Worm (Caenorhabditis elegans) whole organism, L4 larva: ENCODE measurements around the gene Y57A10C.1.

ENCODE experiments used
- lin-13 ChIP-seq: fragments of 150-350 bp; optimal IDR thresholded peaks from 2 replicates; lab custom pipeline; 2014; ENCODE audit warnings: missing biosample characterization, missing genetic modification reagents, missing genetic modification characterization
- lin-29 ChIP-seq: fragments of 200-800 bp; sonication (Bioruptor generic); IDR thresholded peaks from 2 replicates; pipeline ENCODE4 v1.3.6; 2022; ENCODE audit warnings: missing genetic modification reagents, missing genetic modification characterization, missing compliant biosample characterization
- mes-2 ChIP-seq: sonication (generic microtip); optimal IDR thresholded peaks from 2 replicates; lab custom pipeline; 2016; ENCODE audit warnings: missing genotype, mild to moderate bottlenecking, missing genetic modification characterization, missing compliant biosample characterization; ENCODE audit not compliant: poor library complexity, severe bottlenecking

- TF ChIP-seq lin-29 (GFP tag; lab: Robert Waterston, UW) = no peak
- TF ChIP-seq lin-13 = no peak
- TF ChIP-seq mes-2 (tag; lab: Kevin White, UChicago) = no peak
Observed at ce11 chrII:12379430-12379829, 32.9 kb downstream of the Y57A10C.1 start, which contains the start of gene marc-5.
